Fruit fly (Drosophila melanogaster): ENCODE data around the gene CG42268.

DNA sequence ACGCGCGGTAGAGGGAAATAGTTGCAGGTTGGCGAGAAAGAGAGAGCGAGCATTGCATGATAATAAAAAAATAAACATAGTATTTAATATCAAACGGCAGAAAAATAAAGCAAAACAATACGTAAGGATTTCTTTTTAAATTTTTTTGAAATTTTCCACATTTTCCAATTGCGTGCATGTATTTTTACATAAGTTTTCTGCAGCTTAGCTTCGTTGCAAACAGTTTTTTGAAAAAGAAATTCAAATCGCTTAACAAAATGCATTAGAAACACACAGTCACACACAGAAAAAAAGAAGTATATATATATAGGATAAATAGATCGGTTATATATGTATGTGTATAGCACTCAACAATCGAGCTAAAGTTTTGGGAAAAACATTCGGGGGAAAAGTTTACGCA, 71.5 kb downstream of the CG42268 start:
- TF ChIP-seq psq (optimal IDR thresholded peaks at IDR 0.05) (no peak), h (optimal IDR thresholded peaks at IDR 0.05) (no peak)

Measured in Kc167 (cell line).